Fruit fly (Drosophila melanogaster) whole organism, embryonic: ENCODE results near the gene nbs.

ENCODE experiments used
- Atf-2 ChIP-seq: fragments of 200-800 bp; sonication (Bioruptor generic); optimal IDR thresholded peaks from 2 replicates; lab custom pipeline; 2016; ENCODE audit warnings: missing biosample characterization, missing genetic modification characterization
- CG10654 ChIP-seq: fragments of 200-800 bp; sonication (Bioruptor generic); optimal IDR thresholded peaks from 2 replicates; lab custom pipeline; 2016; ENCODE audit warnings: missing biosample characterization, missing genetic modification characterization
- CG12219 ChIP-seq: fragments of 200-800 bp; sonication (Bioruptor generic); optimal IDR thresholded peaks from 3 replicates; lab custom pipeline; 2018; ENCODE audit warnings: missing biosample characterization, mild to moderate bottlenecking, missing genetic modification characterization
- CG12299 ChIP-seq: fragments of 200-800 bp; sonication (Bioruptor generic); optimal IDR thresholded peaks from 2 replicates; lab custom pipeline; 2018; ENCODE audit warnings: missing biosample characterization, mild to moderate bottlenecking, missing genetic modification characterization
- CG14710 ChIP-seq: fragments of 200-800 bp; sonication (Bioruptor generic); optimal IDR thresholded peaks from 3 replicates; lab custom pipeline; 2019; ENCODE audit warnings: missing biosample characterization, mild to moderate bottlenecking, missing genetic modification characterization, moderate library complexity
- CG1603 ChIP-seq: fragments of 200-800 bp; sonication (Bioruptor generic); optimal IDR thresholded peaks from 2 replicates; lab custom pipeline; 2019; ENCODE audit warnings: missing biosample characterization, mild to moderate bottlenecking, missing genetic modification characterization, moderate library complexity
- CG1647 ChIP-seq: fragments of 200-800 bp; sonication (Bioruptor generic); optimal IDR thresholded peaks from 3 replicates; lab custom pipeline; 2016; ENCODE audit warnings: missing biosample characterization, missing genetic modification characterization
- CG16813 ChIP-seq: fragments of 200-800 bp; sonication (Bioruptor generic); IDR thresholded peaks from 3 replicates; pipeline ENCODE4 v1.3.6; 2022; ENCODE audit warnings: missing biosample characterization, missing genetic modification characterization; ENCODE audit not compliant: partially characterized antibody
- CG17802 ChIP-seq: fragments of 200-800 bp; sonication (Bioruptor generic); optimal IDR thresholded peaks from 2 replicates; lab custom pipeline; 2018; ENCODE audit warnings: missing biosample characterization, mild to moderate bottlenecking, missing genetic modification characterization, moderate library complexity
- CG2129 ChIP-seq: fragments of 200-800 bp; sonication (Bioruptor generic); IDR thresholded peaks from 2 replicates; pipeline ENCODE4 v1.3.6; 2022; ENCODE audit warnings: missing biosample characterization, missing genetic modification characterization; ENCODE audit not compliant: partially characterized antibody
- CG32532 ChIP-seq: fragments of 200-800 bp; sonication (Bioruptor generic); IDR thresholded peaks from 2 replicates; pipeline ENCODE4 v1.3.6; 2022; ENCODE audit warnings: missing biosample characterization, missing genetic modification characterization
- CG34376 ChIP-seq: fragments of 200-800 bp; sonication (Bioruptor generic); optimal IDR thresholded peaks from 2 replicates; lab custom pipeline; 2018; ENCODE audit warnings: missing biosample characterization, mild to moderate bottlenecking, missing genetic modification characterization
- CG4617 ChIP-seq: fragments of 200-800 bp; sonication (Bioruptor generic); optimal IDR thresholded peaks from 3 replicates; lab custom pipeline; 2016; ENCODE audit warnings: missing biosample characterization, missing genetic modification characterization, borderline replicate concordance
- CG4707 ChIP-seq: fragments of 200-800 bp; sonication (Bioruptor generic); optimal IDR thresholded peaks from 2 replicates; lab custom pipeline; 2018; ENCODE audit warnings: missing biosample characterization, mild to moderate bottlenecking, missing genetic modification characterization, moderate library complexity
- CG6765 ChIP-seq: fragments of 200-800 bp; sonication (Bioruptor generic); optimal IDR thresholded peaks from 3 replicates; lab custom pipeline; 2017; ENCODE audit warnings: missing biosample characterization, mild to moderate bottlenecking, missing genetic modification characterization
- CG6813 ChIP-seq: fragments of 200-800 bp; sonication (Bioruptor generic); optimal IDR thresholded peaks from 2 replicates; lab custom pipeline; 2017; ENCODE audit warnings: missing biosample characterization, missing genetic modification characterization, mild to moderate bottlenecking, moderate library complexity, missing genetic modification reagents
- CG8478 ChIP-seq: fragments of >200 bp; optimal IDR thresholded peaks from 2 replicates; lab custom pipeline; 2018
- CG8944 ChIP-seq: fragments of 200-800 bp; sonication (Bioruptor generic); optimal IDR thresholded peaks from 3 replicates; lab custom pipeline; 2016; ENCODE audit warnings: missing biosample characterization, missing genetic modification characterization
- CG9215 ChIP-seq: fragments of 200-800 bp; sonication (Bioruptor generic); IDR thresholded peaks from 2 replicates; pipeline ENCODE4 v1.3.6; 2022; ENCODE audit warnings: missing biosample characterization, missing genetic modification characterization
- CHES-1-like ChIP-seq: fragments of 200-800 bp; sonication (Bioruptor generic); optimal IDR thresholded peaks from 2 replicates; lab custom pipeline; 2016; ENCODE audit warnings: missing biosample characterization, missing genetic modification characterization
- Camta ChIP-seq: fragments of 200-800 bp; sonication (Bioruptor generic); optimal IDR thresholded peaks from 2 replicates; lab custom pipeline; 2016; ENCODE audit warnings: missing biosample characterization, missing genetic modification characterization
- Drgx ChIP-seq: fragments of 200-800 bp; sonication (Bioruptor generic); IDR thresholded peaks from 2 replicates; pipeline ENCODE4 v1.3.6; 2022; ENCODE audit warnings: missing biosample characterization, missing genetic modification characterization
- Fer2 ChIP-seq: fragments of 200-800 bp; sonication (Bioruptor generic); optimal IDR thresholded peaks from 2 replicates; lab custom pipeline; 2018; ENCODE audit warnings: missing biosample characterization, mild to moderate bottlenecking, missing genetic modification characterization, moderate library complexity
- Hr51 ChIP-seq, 2 experiments: fragments of 200-800 bp; sonication (Bioruptor generic); optimal IDR thresholded peaks; 2 replicates in 1 of 2; 3 replicates in 1 of 2; lab custom pipeline; 2016 to 2018; ENCODE audit warnings: missing biosample characterization in 2 of 2, missing genetic modification characterization in 2 of 2, mild to moderate bottlenecking in 1 of 2, moderate library complexity in 1 of 2
- Hsf ChIP-seq: fragments of 200-800 bp; sonication (Bioruptor generic); optimal IDR thresholded peaks from 3 replicates; lab custom pipeline; 2016; ENCODE audit warnings: missing biosample characterization, missing genetic modification characterization
- Jarid2 ChIP-seq: fragments of 200-800 bp; sonication (Bioruptor generic); optimal IDR thresholded peaks from 3 replicates; lab custom pipeline; 2017; ENCODE audit warnings: mild to moderate bottlenecking, missing biosample characterization, missing genetic modification reagents, missing genetic modification characterization
- MTF-1 ChIP-seq: fragments of 200-800 bp; sonication (Bioruptor generic); optimal IDR thresholded peaks from 2 replicates; lab custom pipeline; 2018; ENCODE audit warnings: missing biosample characterization, mild to moderate bottlenecking, missing genetic modification characterization, borderline replicate concordance
- NFAT ChIP-seq: fragments of 200-800 bp; sonication (Bioruptor generic); IDR thresholded peaks from 2 replicates; pipeline ENCODE4 v1.3.6; 2022; ENCODE audit warnings: missing biosample characterization, missing genetic modification characterization
- NfI ChIP-seq: fragments of 200-800 bp; sonication (Bioruptor generic); optimal IDR thresholded peaks from 3 replicates; lab custom pipeline; 2018; ENCODE audit warnings: missing biosample characterization, mild to moderate bottlenecking, missing genetic modification characterization, moderate library complexity
- Ssrp ChIP-seq: fragments of 200-800 bp; sonication (Bioruptor generic); optimal IDR thresholded peaks from 2 replicates; lab custom pipeline; 2018; ENCODE audit warnings: missing biosample characterization, mild to moderate bottlenecking, missing genetic modification characterization, moderate library complexity
- Taf1 ChIP-seq: fragments of 200-800 bp; sonication (Bioruptor generic); IDR thresholded peaks from 2 replicates; pipeline ENCODE4 v1.3.6; 2022; ENCODE audit warnings: missing biosample characterization, missing genetic modification characterization
- ab ChIP-seq: fragments of 200-800 bp; sonication (Bioruptor generic); optimal IDR thresholded peaks from 2 replicates; lab custom pipeline; 2016; ENCODE audit warnings: missing biosample characterization, missing genetic modification characterization
- az2 ChIP-seq: fragments of 200-800 bp; sonication (Bioruptor generic); optimal IDR thresholded peaks from 3 replicates; lab custom pipeline; 2016; ENCODE audit warnings: missing biosample characterization, missing genetic modification characterization
- cad ChIP-seq: fragments of >200 bp; optimal IDR thresholded peaks from 2 replicates; lab custom pipeline; 2017; ENCODE audit warnings: missing biosample characterization, missing genetic modification characterization
- danr ChIP-seq: fragments of 200-800 bp; sonication (Bioruptor generic); IDR thresholded peaks from 2 replicates; pipeline ENCODE4 v1.3.6; 2022; ENCODE audit warnings: missing biosample characterization, missing genetic modification characterization
- dm ChIP-seq: fragments of 200-800 bp; sonication (Bioruptor generic); optimal IDR thresholded peaks from 3 replicates; lab custom pipeline; 2016; ENCODE audit warnings: missing biosample characterization, missing genetic modification characterization
- en ChIP-seq: fragments of 200-800 bp; sonication (Bioruptor generic); optimal IDR thresholded peaks from 2 replicates; lab custom pipeline; 2016; ENCODE audit warnings: missing biosample characterization, missing genetic modification characterization
- gfzf ChIP-seq: fragments of 200-800 bp; sonication (Bioruptor generic); optimal IDR thresholded peaks from 2 replicates; lab custom pipeline; 2016; ENCODE audit warnings: missing biosample characterization, mild to moderate bottlenecking, missing genetic modification characterization, moderate library complexity
- gro ChIP-seq: fragments of 200-800 bp; sonication (Bioruptor generic); optimal IDR thresholded peaks from 2 replicates; lab custom pipeline; 2016; ENCODE audit warnings: missing biosample characterization, missing genetic modification characterization
- hb ChIP-seq: fragments of 200-800 bp; sonication (Bioruptor generic); IDR thresholded peaks from 3 replicates; pipeline ENCODE4 v1.3.6; 2022; ENCODE audit warnings: missing biosample characterization, missing genetic modification characterization; ENCODE audit not compliant: partially characterized antibody
- jing ChIP-seq: fragments of 200-800 bp; sonication (Bioruptor generic); optimal IDR thresholded peaks from 2 replicates; lab custom pipeline; 2018; ENCODE audit warnings: missing biosample characterization, mild to moderate bottlenecking, missing genetic modification characterization
- pho ChIP-seq: fragments of 200-800 bp; sonication (Bioruptor generic); optimal IDR thresholded peaks from 2 replicates; lab custom pipeline; 2016; ENCODE audit warnings: missing biosample characterization, missing genetic modification characterization
- phol ChIP-seq: fragments of 200-800 bp; sonication (Bioruptor generic); optimal IDR thresholded peaks from 3 replicates; lab custom pipeline; 2018; ENCODE audit warnings: missing biosample characterization, mild to moderate bottlenecking, missing genetic modification characterization, moderate library complexity
- rib ChIP-seq: fragments of 200-800 bp; sonication (Bioruptor generic); IDR thresholded peaks from 2 replicates; pipeline ENCODE4 v1.3.6; 2022; ENCODE audit warnings: missing biosample characterization, missing genetic modification characterization
- salm ChIP-seq: fragments of 200-800 bp; sonication (Bioruptor generic); optimal IDR thresholded peaks from 2 replicates; lab custom pipeline; 2018; ENCODE audit warnings: missing biosample characterization, mild to moderate bottlenecking, missing genetic modification characterization
- schlank ChIP-seq: fragments of 200-800 bp; sonication (Bioruptor generic); optimal IDR thresholded peaks from 2 replicates; lab custom pipeline; 2018; ENCODE audit warnings: missing biosample characterization, mild to moderate bottlenecking, missing genetic modification characterization
- sna ChIP-seq: fragments of 200-800 bp; sonication (Bioruptor generic); IDR thresholded peaks from 2 replicates; pipeline ENCODE4 v1.3.6; 2022; ENCODE audit warnings: missing biosample characterization, missing genetic modification characterization; ENCODE audit not compliant: partially characterized antibody
- tup ChIP-seq: fragments of 200-800 bp; sonication (Bioruptor generic); optimal IDR thresholded peaks from 2 replicates; lab custom pipeline; 2016; ENCODE audit warnings: missing biosample characterization, mild to moderate bottlenecking, missing genetic modification characterization, moderate library complexity

nbs gene

DNA sequence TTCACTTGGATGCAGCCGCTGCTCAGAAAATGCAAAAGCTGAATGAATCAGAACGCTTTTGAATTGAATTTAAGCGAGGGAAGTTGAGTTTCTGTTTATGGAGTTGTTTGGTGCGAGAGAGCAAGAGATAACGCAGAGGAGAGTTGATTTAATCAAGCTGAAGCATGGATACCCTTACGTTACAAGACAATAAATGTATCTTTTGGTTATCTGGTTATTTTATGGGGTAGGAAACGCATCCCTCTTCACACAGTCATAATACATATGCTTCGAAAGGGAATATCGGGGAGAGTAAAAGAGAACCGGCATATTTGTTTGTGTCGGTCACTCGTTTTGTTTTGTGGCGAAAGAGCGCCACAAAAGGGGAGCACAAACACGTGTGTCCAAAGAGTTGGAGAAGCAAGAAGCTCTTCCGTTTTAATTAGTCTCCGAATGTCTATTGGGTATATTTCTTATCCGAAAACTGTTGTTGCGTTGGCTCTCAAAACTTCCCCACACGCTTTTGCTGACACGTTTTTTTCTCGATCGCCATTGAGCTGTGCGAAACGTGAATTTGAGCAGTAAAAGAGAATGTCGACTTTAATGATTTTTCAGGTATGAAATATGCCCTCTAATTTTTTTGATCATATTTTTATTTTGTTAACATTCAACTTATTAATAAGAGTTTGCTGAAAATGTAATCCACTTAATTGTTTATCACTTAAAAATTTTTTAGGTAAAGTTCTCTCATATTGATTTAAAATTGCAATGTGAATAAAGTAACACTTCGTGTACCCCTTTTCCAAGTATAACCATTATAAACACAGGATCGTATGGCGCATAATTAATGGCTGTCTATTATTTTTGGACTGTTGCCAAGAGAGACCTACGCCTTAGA lies 26.1 kb downstream of the nbs start, which contains the start of gene Prps (continued):
- TF ChIP-seq NfI (GFP tag; lab: Kevin White, UChicago) = peak; percentile 74
- peak; percentile 59 for TF ChIP-seq Hsf (GFP tag; lab: Kevin White, UChicago)
- peak; percentile 90 for TF ChIP-seq CG32532 (GFP tag; lab: Robert Waterston, UW)
- TF ChIP-seq CG2129 (GFP tag; lab: Robert Waterston, UW) = no peak
- peak; percentile 36 for TF ChIP-seq CG17802 (tag; lab: Kevin White, UChicago)
- peak; percentile 85 for TF ChIP-seq CG1603
- TF ChIP-seq CG4707 (GFP tag; lab: Kevin White, UChicago) = no peak
- no peak for TF ChIP-seq sna (GFP tag; lab: Robert Waterston, UW)
- peak; percentile 88 for TF ChIP-seq NFAT (GFP tag; lab: Robert Waterston, UW)
- peak; percentile 42 for TF ChIP-seq salm
- no peak for TF ChIP-seq tup (GFP tag; lab: Kevin White, UChicago)
- no peak for TF ChIP-seq ab
- TF ChIP-seq schlank (tag; lab: Kevin White, UChicago) = peak; percentile 62
- peak; percentile 34 for TF ChIP-seq CG14710
- TF ChIP-seq CG16813 (GFP tag; lab: Robert Waterston, UW) = no peak
- peak; percentile 60 for TF ChIP-seq MTF-1 (GFP tag; lab: Kevin White, UChicago)
- TF ChIP-seq CG12299 (tag; lab: Kevin White, UChicago) = peak; percentile 75
- peak; percentile 78 for TF ChIP-seq CG12219 (GFP tag; lab: Kevin White, UChicago)
- TF ChIP-seq Hr51 (GFP tag; optimal IDR thresholded peaks at IDR 0.05; lab: Kevin White, UChicago) = peak; percentile 66 to 75
- no peak for TF ChIP-seq Ssrp (tag; lab: Kevin White, UChicago)
- peak; percentile 65 for TF ChIP-seq Camta (GFP tag; lab: Kevin White, UChicago)
- TF ChIP-seq gro (GFP tag; lab: Kevin White, UChicago) = peak; percentile 87
- peak; percentile 77 for TF ChIP-seq en (GFP tag; lab: Kevin White, UChicago)
- peak; percentile 62 for TF ChIP-seq phol (tag; lab: Kevin White, UChicago)
- peak; percentile 5 for TF ChIP-seq Fer2 (tag; lab: Kevin White, UChicago)
- peak; percentile 52 for TF ChIP-seq CG6765
- TF ChIP-seq CG6813 (GFP tag; lab: Kevin White, UChicago) = peak; percentile 69
- TF ChIP-seq CG1647 = peak; percentile 79
- TF ChIP-seq CG10654 (GFP tag; lab: Kevin White, UChicago) = peak; percentile 75
- TF ChIP-seq CG8944 (GFP tag; lab: Kevin White, UChicago) = peak; percentile 47
- peak; percentile 74 for TF ChIP-seq az2 (GFP tag; lab: Kevin White, UChicago)
- peak; percentile 78 for TF ChIP-seq Drgx (GFP tag; lab: Robert Waterston, UW)
- TF ChIP-seq jing (GFP tag; lab: Kevin White, UChicago) = peak; percentile 36
- TF ChIP-seq danr = no peak
- TF ChIP-seq cad (GFP tag; lab: Kevin White, UChicago) = no peak
- peak; percentile 53 for TF ChIP-seq pho (GFP tag; lab: Kevin White, UChicago)
- TF ChIP-seq Taf1 (GFP tag; lab: Robert Waterston, UW) = peak; percentile 81
- TF ChIP-seq Atf-2 (GFP tag; lab: Kevin White, UChicago) = peak; percentile 67
- no peak for TF ChIP-seq hb (GFP tag; lab: Robert Waterston, UW)
- no peak for TF ChIP-seq gfzf (GFP tag; lab: Kevin White, UChicago)
- TF ChIP-seq dm (GFP tag; lab: Kevin White, UChicago) = peak; percentile 38
- TF ChIP-seq Jarid2 = peak; percentile 35
- TF ChIP-seq CG8478 = no peak
- TF ChIP-seq rib (GFP tag; lab: Robert Waterston, UW) = peak; percentile 65; the same call in 1 of the 2 replicates
- TF ChIP-seq CG9215 = peak; percentile 45; the same call in 1 of the 2 replicates
- TF ChIP-seq CG4617 = peak; percentile 17
- peak; percentile 79 for TF ChIP-seq CG34376 (GFP tag; lab: Kevin White, UChicago)
- TF ChIP-seq CHES-1-like = peak; percentile 78
